Worm (Caenorhabditis elegans): ENCODE data around the gene srd-4.

- TF ChIP-seq him-1 (tag; optimal IDR thresholded peaks at IDR 0.05): no peak
- TF ChIP-seq dao-5 (tag; optimal IDR thresholded peaks at IDR 0.05): no peak
- no peak for TF ChIP-seq W03F9.2 (tag; optimal IDR thresholded peaks at IDR 0.05)
Measured at ce11 chrV:12187344-12187743, 2.6 kb downstream of the srd-4 start, which contains the start of gene ZK863.8.
